Worm (Caenorhabditis elegans): ENCODE measurements around the gene sbds-1.

- TF ChIP-seq nhr-28 (tag; optimal IDR thresholded peaks at IDR 0.05), result no peak
- TF ChIP-seq unc-120 (tag; optimal IDR thresholded peaks at IDR 0.05; ENCODE audit: poor library complexity, severe bottlenecking), result peak; percentile 15
- no peak for TF ChIP-seq ztf-11 (tag; optimal IDR thresholded peaks at IDR 0.05)
- no peak for TF ChIP-seq unc-62 (GFP tag; optimal IDR thresholded peaks at IDR 0.05)
- peak; percentile 65 for TF ChIP-seq tbx-8 (GFP tag; optimal IDR thresholded peaks at IDR 0.05)
- no peak for TF ChIP-seq pha-4 (tag; optimal IDR thresholded peaks at IDR 0.05)
- no peak for TF ChIP-seq nhr-2 (tag; optimal IDR thresholded peaks at IDR 0.05)
- TF ChIP-seq nhr-76 (tag; optimal IDR thresholded peaks at IDR 0.05), result no peak
- no peak for TF ChIP-seq lin-32 (GFP tag; optimal IDR thresholded peaks at IDR 0.05)
Measured at ce11 chrIII:640198-640803, 2.1 kb upstream of the sbds-1 start, which contains the start of the genes tag-266 and tag-267.
